Fruit fly (Drosophila melanogaster): ENCODE data around the gene ValRS-m.

ValRS-m gene

DNA sequence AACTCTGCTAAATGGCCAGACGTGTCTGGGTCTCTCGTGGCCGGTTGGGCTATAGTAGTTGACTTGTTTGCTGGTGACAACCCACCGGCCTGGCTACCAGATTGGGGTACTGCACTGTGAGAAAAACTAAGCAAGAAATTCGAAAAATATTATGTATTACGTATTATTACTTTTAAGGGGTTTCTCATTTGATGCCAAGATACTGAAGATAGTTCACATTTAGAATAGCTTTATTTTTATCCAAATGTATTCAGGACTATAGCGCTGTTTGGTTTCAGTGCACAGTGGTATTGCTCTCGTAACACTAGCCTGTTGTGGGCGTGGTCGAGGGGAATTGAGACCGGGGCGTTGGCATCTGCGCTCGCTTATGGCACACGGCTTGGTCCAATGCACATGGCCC is 43.9 kb downstream of the ValRS-m start (continued):
- TF ChIP-seq so (GFP tag; IDR thresholded peaks at IDR 0.05): peak; percentile 75; the same call in 1 of the 3 replicates
- TF ChIP-seq pros (GFP tag; optimal IDR thresholded peaks at IDR 0.05): no peak
- 0 out of 2 replicates have a peak, but pooled peaks have one; percentile 35 for TF ChIP-seq ssp (GFP tag; IDR thresholded peaks at IDR 0.05)
- TF ChIP-seq amos (GFP tag; IDR thresholded peaks at IDR 0.05; ENCODE audit: partially characterized antibody): no peak
- TF ChIP-seq Rx (GFP tag; IDR thresholded peaks at IDR 0.05): peak; percentile 57; the same call in 1 of the 2 replicates
- no peak for TF ChIP-seq tx (GFP tag; optimal IDR thresholded peaks at IDR 0.05)
- peak; percentile 66; the same call in 1 of the 3 replicates for TF ChIP-seq gce (GFP tag; IDR thresholded peaks at IDR 0.05)
- no peak for TF ChIP-seq CG2129 (GFP tag; IDR thresholded peaks at IDR 0.05; ENCODE audit: partially characterized antibody)
- TF ChIP-seq CG4282 (GFP tag; optimal IDR thresholded peaks at IDR 0.05): no peak
- peak; percentile 93 for TF ChIP-seq sens (GFP tag)
- no peak for TF ChIP-seq nerfin-2 (GFP tag; IDR thresholded peaks at IDR 0.05; ENCODE audit: partially characterized antibody)
- no peak for TF ChIP-seq kay (GFP tag; optimal IDR thresholded peaks at IDR 0.05)
- peak; percentile 28 for TF ChIP-seq sug (tag; optimal IDR thresholded peaks at IDR 0.05)
- TF ChIP-seq CG1602 (GFP tag; optimal IDR thresholded peaks at IDR 0.05): peak; percentile 37
- no peak; the same call in 1 of the 2 replicates for TF ChIP-seq CG4360 (GFP tag; IDR thresholded peaks at IDR 0.05)
- TF ChIP-seq Elba2 (GFP tag; optimal IDR thresholded peaks at IDR 0.05): no peak
- TF ChIP-seq CG11560 (tag; IDR thresholded peaks at IDR 0.05): peak; percentile 51; the same call in 1 of the 3 replicates
- TF ChIP-seq CG6254 (GFP tag; optimal IDR thresholded peaks at IDR 0.05): peak; percentile 22
- TF ChIP-seq ab (GFP tag; optimal IDR thresholded peaks at IDR 0.05): no peak
- no peak for TF ChIP-seq CG2202 (tag; optimal IDR thresholded peaks at IDR 0.05)
- TF ChIP-seq cwo (GFP tag; optimal IDR thresholded peaks at IDR 0.05): peak; percentile 63
- TF ChIP-seq CG17912 (GFP tag; optimal IDR thresholded peaks at IDR 0.05): no peak
- TF ChIP-seq Sox100B (GFP tag; optimal IDR thresholded peaks at IDR 0.05): peak; percentile 73
- no peak for TF ChIP-seq CG10543 (GFP tag; optimal IDR thresholded peaks at IDR 0.05)
- peak; percentile 29 for TF ChIP-seq CG6683 (GFP tag; optimal IDR thresholded peaks at IDR 0.05)
- TF ChIP-seq gsb (GFP tag; IDR thresholded peaks at IDR 0.05): no peak
- TF ChIP-seq CG1529 (GFP tag; optimal IDR thresholded peaks at IDR 0.05): peak; percentile 54
- peak; percentile 1 for TF ChIP-seq fd64A (GFP tag; optimal IDR thresholded peaks at IDR 0.05)
- TF ChIP-seq tap (tag; optimal IDR thresholded peaks at IDR 0.05): peak; percentile 68
- TF ChIP-seq Hr3 (GFP tag; optimal IDR thresholded peaks at IDR 0.05): peak; percentile 53
- peak; percentile 54 for TF ChIP-seq org-1 (GFP tag; optimal IDR thresholded peaks at IDR 0.05)
- TF ChIP-seq trem (tag; optimal IDR thresholded peaks at IDR 0.05): peak; percentile 17
- TF ChIP-seq abd-A (tag; optimal IDR thresholded peaks at IDR 0.05): no peak
- TF ChIP-seq grn (GFP tag; optimal IDR thresholded peaks at IDR 0.05): no peak
- peak; percentile 54 for TF ChIP-seq CG14667 (GFP tag; IDR thresholded peaks at IDR 0.05)
- peak; percentile 46 for TF ChIP-seq Dad (GFP tag; optimal IDR thresholded peaks at IDR 0.05)
- no peak for TF ChIP-seq Dref (GFP tag; IDR thresholded peaks at IDR 0.05)
- TF ChIP-seq CG12744 (GFP tag; optimal IDR thresholded peaks at IDR 0.05): peak; percentile 46
- no peak for TF ChIP-seq CG3838 (GFP tag; optimal IDR thresholded peaks at IDR 0.05)
- no peak for TF ChIP-seq corto (GFP tag; optimal IDR thresholded peaks at IDR 0.05)
- peak; percentile 52; the same call in 1 of the 3 replicates for TF ChIP-seq CG7357 (GFP tag; IDR thresholded peaks at IDR 0.05)
- TF ChIP-seq rib (GFP tag; IDR thresholded peaks at IDR 0.05): no peak
- peak; percentile 85 for TF ChIP-seq CG11504 (tag; optimal IDR thresholded peaks at IDR 0.05)
- peak; percentile 31 for TF ChIP-seq pho (GFP tag; optimal IDR thresholded peaks at IDR 0.05)
- peak; percentile 52 for TF ChIP-seq scrt (GFP tag; optimal IDR thresholded peaks at IDR 0.05)
- peak; percentile 44 for TF ChIP-seq NfI (GFP tag; optimal IDR thresholded peaks at IDR 0.05)
- peak; percentile 13 for TF ChIP-seq CG2116 (GFP tag; optimal IDR thresholded peaks at IDR 0.05)
- TF ChIP-seq pita (GFP tag; optimal IDR thresholded peaks at IDR 0.05): no peak
- TF ChIP-seq tna (GFP tag; IDR thresholded peaks at IDR 0.05; ENCODE audit: partially characterized antibody): no peak
- TF ChIP-seq CG6272 (GFP tag; IDR thresholded peaks at IDR 0.05): no peak
- no peak for TF ChIP-seq h (optimal IDR thresholded peaks at IDR 0.05)
- TF ChIP-seq CG3847 (GFP tag; IDR thresholded peaks at IDR 0.05): no peak; the same call in 1 of the 2 replicates

Data from whole organism, embryonic.